Fruit fly (Drosophila melanogaster) whole organism, embryonic: ENCODE results near the gene mRpS7.
A peak's percentile ranks its signal among the peaks of the same experiment; 100 is the strongest.

ENCODE experiments used
- B-H2 ChIP-seq: fragments of 200-800 bp; sonication (Bioruptor generic); optimal IDR thresholded peaks from 2 replicates; lab custom pipeline; 2018; ENCODE audit warnings: missing biosample characterization, mild to moderate bottlenecking, missing genetic modification characterization
- CG10431 ChIP-seq: fragments of 200-800 bp; sonication (Bioruptor generic); optimal IDR thresholded peaks from 3 replicates; lab custom pipeline; 2018; ENCODE audit warnings: missing biosample characterization, mild to moderate bottlenecking, missing genetic modification characterization
- CG10543 ChIP-seq: fragments of 200-800 bp; sonication (Bioruptor generic); optimal IDR thresholded peaks from 3 replicates; lab custom pipeline; 2017; ENCODE audit warnings: missing biosample characterization, mild to moderate bottlenecking, missing genetic modification characterization, moderate library complexity
- CG10565 ChIP-seq: fragments of 200-800 bp; sonication (Bioruptor generic); optimal IDR thresholded peaks from 3 replicates; lab custom pipeline; 2016; ENCODE audit warnings: missing biosample characterization, mild to moderate bottlenecking, missing genetic modification characterization
- CG11456 ChIP-seq: fragments of 200-800 bp; sonication (Bioruptor generic); IDR thresholded peaks from 3 replicates; pipeline ENCODE4 v1.3.6; 2022; ENCODE audit warnings: missing biosample characterization, missing genetic modification characterization
- CG14014 ChIP-seq: fragments of 200-800 bp; sonication (Bioruptor generic); IDR thresholded peaks from 2 replicates; pipeline ENCODE4 v1.3.6; 2022; ENCODE audit warnings: missing biosample characterization, missing genetic modification characterization
- CG14710 ChIP-seq: fragments of 200-800 bp; sonication (Bioruptor generic); optimal IDR thresholded peaks from 3 replicates; lab custom pipeline; 2019; ENCODE audit warnings: missing biosample characterization, mild to moderate bottlenecking, missing genetic modification characterization, moderate library complexity
- CG15601 ChIP-seq: fragments of 200-800 bp; sonication (Bioruptor generic); optimal IDR thresholded peaks from 3 replicates; lab custom pipeline; 2019; ENCODE audit warnings: missing biosample characterization, mild to moderate bottlenecking, missing genetic modification characterization, moderate library complexity
- CG17328 ChIP-seq: fragments of 200-800 bp; sonication (Bioruptor generic); IDR thresholded peaks from 2 replicates; pipeline ENCODE4 v1.3.6; 2022; ENCODE audit warnings: missing biosample characterization, missing genetic modification characterization
- CG1832 ChIP-seq: fragments of 200-800 bp; sonication (Bioruptor generic); optimal IDR thresholded peaks from 2 replicates; lab custom pipeline; 2017; ENCODE audit warnings: missing biosample characterization, mild to moderate bottlenecking, missing genetic modification characterization, inconsistent platforms
- CG18764 ChIP-seq: fragments of 200-800 bp; sonication (Bioruptor generic); optimal IDR thresholded peaks from 3 replicates; lab custom pipeline; 2016; ENCODE audit warnings: missing biosample characterization, missing genetic modification characterization
- CG2199 ChIP-seq: fragments of 200-800 bp; sonication (Bioruptor generic); IDR thresholded peaks from 3 replicates; pipeline ENCODE4 v1.3.6; 2022; ENCODE audit warnings: missing biosample characterization, missing genetic modification characterization
- CG2889 ChIP-seq: fragments of 200-800 bp; sonication (Bioruptor generic); IDR thresholded peaks from 3 replicates; pipeline ENCODE4 v1.3.6; 2022; ENCODE audit warnings: missing biosample characterization, missing genetic modification characterization
- CG31224 ChIP-seq: fragments of 200-800 bp; sonication (Bioruptor generic); IDR thresholded peaks from 2 replicates; pipeline ENCODE4 v1.3.6; 2022; ENCODE audit warnings: missing biosample characterization, missing genetic modification characterization
- CG31365 ChIP-seq: fragments of 200-800 bp; sonication (Bioruptor generic); optimal IDR thresholded peaks from 2 replicates; lab custom pipeline; 2018; ENCODE audit warnings: missing biosample characterization, mild to moderate bottlenecking, missing genetic modification characterization
- CG33557 ChIP-seq: fragments of 200-800 bp; sonication (Bioruptor generic); optimal IDR thresholded peaks from 2 replicates; lab custom pipeline; 2019; ENCODE audit warnings: missing biosample characterization, mild to moderate bottlenecking, missing genetic modification characterization, moderate library complexity
- CG4707 ChIP-seq: fragments of 200-800 bp; sonication (Bioruptor generic); optimal IDR thresholded peaks from 2 replicates; lab custom pipeline; 2018; ENCODE audit warnings: missing biosample characterization, mild to moderate bottlenecking, missing genetic modification characterization, moderate library complexity
- CG6765 ChIP-seq: fragments of 200-800 bp; sonication (Bioruptor generic); optimal IDR thresholded peaks from 3 replicates; lab custom pipeline; 2017; ENCODE audit warnings: missing biosample characterization, mild to moderate bottlenecking, missing genetic modification characterization
- CG7556 ChIP-seq: fragments of 200-800 bp; sonication (Bioruptor generic); optimal IDR thresholded peaks from 2 replicates; lab custom pipeline; 2017; ENCODE audit warnings: missing biosample characterization, mild to moderate bottlenecking, missing genetic modification characterization
- CG7786 ChIP-seq: fragments of 200-800 bp; sonication (Bioruptor generic); optimal IDR thresholded peaks from 2 replicates; lab custom pipeline; 2016; ENCODE audit warnings: missing biosample characterization, missing genetic modification characterization
- CG7928 ChIP-seq: fragments of 200-800 bp; sonication (Bioruptor generic); optimal IDR thresholded peaks from 2 replicates; lab custom pipeline; 2017; ENCODE audit warnings: missing biosample characterization, mild to moderate bottlenecking, missing genetic modification characterization
- CG9609 ChIP-seq: fragments of 200-800 bp; sonication (Bioruptor generic); optimal IDR thresholded peaks from 3 replicates; lab custom pipeline; 2016; ENCODE audit warnings: missing biosample characterization, missing genetic modification characterization
- CrebB ChIP-seq: fragments of 200-800 bp; sonication (Bioruptor generic); optimal IDR thresholded peaks from 3 replicates; lab custom pipeline; 2018; ENCODE audit warnings: missing biosample characterization, mild to moderate bottlenecking, missing genetic modification characterization
- Ets97D ChIP-seq: fragments of 200-800 bp; sonication (Bioruptor generic); optimal IDR thresholded peaks from 3 replicates; lab custom pipeline; 2016; ENCODE audit warnings: missing biosample characterization, missing genetic modification characterization
- Fer3 ChIP-seq: fragments of 200-800 bp; sonication (Bioruptor generic); optimal IDR thresholded peaks from 2 replicates; lab custom pipeline; 2018; ENCODE audit warnings: missing biosample characterization, mild to moderate bottlenecking, missing genetic modification characterization, moderate library complexity
- HmgD ChIP-seq: fragments of 200-800 bp; sonication (Bioruptor generic); optimal IDR thresholded peaks from 3 replicates; lab custom pipeline; 2016; ENCODE audit warnings: missing biosample characterization, missing genetic modification characterization
- Jarid2 ChIP-seq: fragments of 200-800 bp; sonication (Bioruptor generic); optimal IDR thresholded peaks from 3 replicates; lab custom pipeline; 2017; ENCODE audit warnings: mild to moderate bottlenecking, missing biosample characterization, missing genetic modification reagents, missing genetic modification characterization
- Lhr ChIP-seq: fragments of 200-800 bp; sonication (Bioruptor generic); optimal IDR thresholded peaks from 3 replicates; lab custom pipeline; 2017; ENCODE audit warnings: mild to moderate bottlenecking, missing biosample characterization, missing genetic modification reagents, missing genetic modification characterization
- Meics ChIP-seq: fragments of 200-800 bp; sonication (Bioruptor generic); optimal IDR thresholded peaks from 2 replicates; lab custom pipeline; 2017; ENCODE audit warnings: missing biosample characterization, mild to moderate bottlenecking, missing genetic modification characterization
- Mrtf ChIP-seq: fragments of 200-800 bp; sonication (Bioruptor generic); IDR thresholded peaks from 3 replicates; pipeline ENCODE4 v1.3.6; 2022; ENCODE audit warnings: missing biosample characterization, missing genetic modification characterization
- Neu2 ChIP-seq: fragments of 200-800 bp; sonication (Bioruptor generic); optimal IDR thresholded peaks from 3 replicates; lab custom pipeline; 2016; ENCODE audit warnings: missing biosample characterization, missing genetic modification characterization, borderline replicate concordance
- Six4 ChIP-seq: fragments of 200-800 bp; sonication (Bioruptor generic); optimal IDR thresholded peaks from 2 replicates; lab custom pipeline; 2016; ENCODE audit warnings: missing biosample characterization, missing genetic modification characterization
- Sox102F ChIP-seq: fragments of 200-800 bp; sonication (Bioruptor generic); optimal IDR thresholded peaks from 2 replicates; lab custom pipeline; 2018; ENCODE audit warnings: missing biosample characterization, mild to moderate bottlenecking, missing genetic modification characterization, moderate library complexity
- Tbp ChIP-seq: fragments of >200 bp; optimal IDR thresholded peaks from 2 replicates; lab custom pipeline; 2018; ENCODE audit warnings: missing biosample characterization, missing genetic modification characterization
- Usf ChIP-seq: fragments of 200-800 bp; sonication (Bioruptor generic); optimal IDR thresholded peaks from 2 replicates; lab custom pipeline; 2017; ENCODE audit warnings: missing genotype, missing biosample characterization, missing genetic modification characterization
- ac ChIP-seq: fragments of 200-800 bp; sonication (Bioruptor generic); optimal IDR thresholded peaks from 3 replicates; lab custom pipeline; 2017; ENCODE audit warnings: missing biosample characterization, mild to moderate bottlenecking, missing genetic modification characterization
- chn ChIP-seq: fragments of 200-800 bp; sonication (Bioruptor generic); optimal IDR thresholded peaks from 2 replicates; lab custom pipeline; 2016; ENCODE audit warnings: missing biosample characterization, missing genetic modification characterization
- gcm2 ChIP-seq: fragments of 200-800 bp; sonication (Bioruptor generic); optimal IDR thresholded peaks from 2 replicates; lab custom pipeline; 2016; ENCODE audit warnings: missing biosample characterization, missing genetic modification characterization
- gsb ChIP-seq: fragments of 200-800 bp; sonication (Bioruptor generic); IDR thresholded peaks from 2 replicates; pipeline ENCODE4 v1.3.6; 2022; ENCODE audit warnings: missing biosample characterization, missing genetic modification characterization
- hbn ChIP-seq: fragments of 200-800 bp; sonication (Bioruptor generic); IDR thresholded peaks from 2 replicates; pipeline ENCODE4 v1.3.6; 2022; ENCODE audit warnings: missing biosample characterization, missing genetic modification characterization; ENCODE audit not compliant: partially characterized antibody
- her ChIP-seq: fragments of 200-800 bp; sonication (Bioruptor generic); optimal IDR thresholded peaks from 2 replicates; lab custom pipeline; 2016; ENCODE audit warnings: missing biosample characterization, missing genetic modification characterization
- hth ChIP-seq: fragments of >200 bp; optimal IDR thresholded peaks from 2 replicates; lab custom pipeline; 2017; ENCODE audit warnings: inconsistent platforms
- nau ChIP-seq: fragments of 200-800 bp; sonication (Bioruptor generic); optimal IDR thresholded peaks from 3 replicates; lab custom pipeline; 2017; ENCODE audit warnings: missing biosample characterization, mild to moderate bottlenecking, missing genetic modification characterization, missing genetic modification reagents
- otp ChIP-seq: fragments of 200-800 bp; sonication (Bioruptor generic); IDR thresholded peaks from 3 replicates; pipeline ENCODE4, ENCODE4 v1.3.6; 2022; ENCODE audit warnings: missing biosample characterization, missing genetic modification characterization
- pb ChIP-seq: fragments of 200-800 bp; sonication (Bioruptor generic); optimal IDR thresholded peaks from 3 replicates; lab custom pipeline; 2016; ENCODE audit warnings: missing biosample characterization, missing genetic modification characterization
- seq ChIP-seq: fragments of 200-800 bp; sonication (Bioruptor generic); IDR thresholded peaks from 2 replicates; pipeline ENCODE4 v1.3.6; 2022; ENCODE audit warnings: missing biosample characterization, missing genetic modification characterization
- so ChIP-seq: fragments of 200-800 bp; sonication (Bioruptor generic); IDR thresholded peaks from 3 replicates; pipeline ENCODE4 v1.3.6; 2022; ENCODE audit warnings: missing biosample characterization, missing genetic modification characterization
- ssp ChIP-seq: fragments of 200-800 bp; sonication (Bioruptor generic); IDR thresholded peaks from 2 replicates; pipeline ENCODE4 v1.3.6; 2022; ENCODE audit warnings: missing biosample characterization, missing genetic modification characterization
- stwl ChIP-seq: fragments of 200-800 bp; sonication (Bioruptor generic); optimal IDR thresholded peaks from 3 replicates; lab custom pipeline; 2018; ENCODE audit warnings: missing biosample characterization, mild to moderate bottlenecking, missing genetic modification characterization, moderate library complexity
- vnd ChIP-seq: fragments of 200-800 bp; sonication (Bioruptor generic); IDR thresholded peaks from 3 replicates; pipeline ENCODE4 v1.3.6; 2022; ENCODE audit warnings: missing biosample characterization, missing genetic modification characterization; ENCODE audit not compliant: partially characterized antibody
- zen2 ChIP-seq: fragments of 200-800 bp; sonication (Bioruptor generic); IDR thresholded peaks from 3 replicates; pipeline ENCODE4 v1.3.6; 2022; ENCODE audit warnings: missing biosample characterization, missing genetic modification characterization; ENCODE audit not compliant: partially characterized antibody

Gene mRpS7

DNA sequence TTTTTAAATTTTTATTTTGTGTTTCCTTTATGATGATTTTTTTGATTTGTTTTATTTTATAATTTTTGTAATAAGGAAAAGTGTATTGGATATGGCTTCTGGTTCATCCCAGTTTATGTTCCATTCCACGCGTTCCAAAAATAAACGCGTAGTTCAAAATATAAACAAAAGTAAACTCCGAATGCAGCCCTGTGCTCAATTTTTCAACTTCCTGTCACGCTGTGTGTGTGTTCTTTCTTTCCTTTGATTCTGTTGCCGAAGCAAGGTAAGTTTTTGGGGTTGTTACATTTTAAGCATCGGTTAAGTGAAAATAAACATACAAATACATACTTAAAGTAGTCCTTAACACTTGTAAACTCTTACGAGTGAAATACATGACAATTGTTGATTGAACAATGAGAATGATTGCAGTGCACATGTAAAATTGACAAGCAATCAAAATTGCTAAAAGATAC, 21.7 kb downstream of the mRpS7 start, which contains the start of the genes Ip259 and RpS27A (continued):
- TF ChIP-seq CG33557 (GFP tag; lab: Kevin White, UChicago) (peak; percentile 69), so (GFP tag; lab: Robert Waterston, UW) (peak; percentile 53; the same call in 1 of the 3 replicates), seq (peak; percentile 74), Fer3 (tag; lab: Kevin White, UChicago) (peak; percentile 85), CG7786 (peak; percentile 60), CG7928 (peak; percentile 69), CG31224 (peak; percentile 62), CG31365 (peak; percentile 42), Sox102F (GFP tag; lab: Kevin White, UChicago) (no peak), hth (lab: Kevin White, UChicago) (no peak), CG2199 (GFP tag; lab: Robert Waterston, UW) (no peak), stwl (tag; lab: Kevin White, UChicago) (peak; percentile 30), pb (GFP tag; lab: Kevin White, UChicago) (peak; percentile 71), Six4 (GFP tag; lab: Kevin White, UChicago) (peak; percentile 7), CG10431 (peak; percentile 63), CG10543 (GFP tag; lab: Kevin White, UChicago) (peak; percentile 67), vnd (GFP tag; lab: Robert Waterston, UW) (no peak), Meics (GFP tag; lab: Kevin White, UChicago) (peak; percentile 91), CG4707 (GFP tag; lab: Kevin White, UChicago) (peak; percentile 79), CrebB (peak; percentile 73), CG14014 (peak; percentile 65; the same call in 1 of the 2 replicates), Ets97D (GFP tag; lab: Kevin White, UChicago) (peak; percentile 99), ssp (peak; percentile 96), CG10565 (GFP tag; lab: Kevin White, UChicago) (no peak), Usf (GFP tag; lab: Kevin White, UChicago) (peak; percentile 78), CG17328 (GFP tag; lab: Robert Waterston, UW) (peak; percentile 87), CG1832 (no peak), her (GFP tag; lab: Kevin White, UChicago) (peak; percentile 65), B-H2 (GFP tag; lab: Kevin White, UChicago) (peak; percentile 86), Lhr (GFP tag; lab: Kevin White, UChicago) (peak; percentile 74), CG15601 (tag; lab: Kevin White, UChicago) (peak; percentile 55), Jarid2 (GFP tag; lab: Kevin White, UChicago) (no peak), ac (peak; percentile 62), chn (peak; percentile 37), Mrtf (no peak; the same call in 1 of the 3 replicates), CG14710 (tag; lab: Kevin White, UChicago) (peak; percentile 73), gsb (GFP tag; lab: Robert Waterston, UW) (peak; percentile 40), otp (no peak; the same call in 2 of the 3 replicates), CG7556 (GFP tag; lab: Kevin White, UChicago) (no peak), zen2 (GFP tag; lab: Robert Waterston, UW) (no peak), CG9609 (GFP tag; lab: Kevin White, UChicago) (peak; percentile 62), HmgD (GFP tag; lab: Kevin White, UChicago) (peak; percentile 35), CG11456 (GFP tag; lab: Robert Waterston, UW) (no peak; the same call in 1 of the 3 replicates), gcm2 (GFP tag; lab: Kevin White, UChicago) (peak; percentile 10), CG2889 (peak; percentile 38; the same call in 1 of the 3 replicates), Tbp (GFP tag; lab: Kevin White, UChicago) (no peak), hbn (GFP tag; lab: Robert Waterston, UW) (no peak), Neu2 (GFP tag; lab: Kevin White, UChicago) (no peak), nau (GFP tag; lab: Kevin White, UChicago) (peak; percentile 69), CG18764 (GFP tag; lab: Kevin White, UChicago) (peak; percentile 68), CG6765 (GFP tag; lab: Kevin White, UChicago) (peak; percentile 86)
